Fruit fly (Drosophila melanogaster) whole organism, wandering third instar larva: Measurements from ENCODE around the gene CG13829.

Experiments used
- Abd-B ChIP-seq: fragments of >200 bp; optimal IDR thresholded peaks from 2 replicates; lab custom pipeline; 2017; ENCODE audit warnings: missing biosample characterization, missing genetic modification characterization
- CrebA ChIP-seq: fragments of 200-800 bp; sonication (Bioruptor generic); optimal IDR thresholded peaks from 2 replicates; lab custom pipeline; 2016; ENCODE audit warnings: missing biosample characterization, mild to moderate bottlenecking, missing genetic modification characterization, borderline replicate concordance
- Dfd ChIP-seq: fragments of >200 bp; optimal IDR thresholded peaks from 2 replicates; lab custom pipeline; 2017; ENCODE audit warnings: missing biosample characterization, missing genetic modification characterization
- Hnf4 ChIP-seq: fragments of 200-800 bp; sonication (Bioruptor generic); optimal IDR thresholded peaks from 2 replicates; lab custom pipeline; 2016; ENCODE audit warnings: missing biosample characterization, mild to moderate bottlenecking, missing genetic modification characterization
- Hr83 ChIP-seq: fragments of 200-300 bp; sonication (Bioruptor generic); optimal IDR thresholded peaks from 2 replicates; lab custom pipeline; 2016; ENCODE audit warnings: missing biosample characterization, mild to moderate bottlenecking, missing genetic modification characterization, moderate library complexity; ENCODE audit not compliant: poor library complexity, severe bottlenecking
- Mio ChIP-seq: sonication (Bioruptor generic); optimal IDR thresholded peaks from 2 replicates; lab custom pipeline; 2016; ENCODE audit warnings: missing biosample characterization, missing genetic modification characterization
- Myc ChIP-seq: fragments of >200 bp; optimal IDR thresholded peaks from 2 replicates; lab custom pipeline; 2017
- N ChIP-seq: fragments of >200 bp; optimal IDR thresholded peaks from 2 replicates; lab custom pipeline; 2018; ENCODE audit warnings: missing biosample characterization, missing external identifiers, missing genetic modification characterization
- Rel ChIP-seq, 2 experiments: fragments of 200-800 bp; sonication (Bioruptor generic) in 1 of 2; optimal IDR thresholded peaks; 2 replicates in 1 of 2; 3 replicates in 1 of 2; lab custom pipeline; 2016 to 2019; ENCODE audit warnings: mild to moderate bottlenecking in 2 of 2, missing biosample characterization in 2 of 2, missing genetic modification characterization in 2 of 2, moderate library complexity in 1 of 2
- Vsx2 ChIP-seq: fragments of 200-300, 225-300 bp; sonication (Bioruptor generic); optimal IDR thresholded peaks from 2 replicates; lab custom pipeline; 2018; ENCODE audit warnings: missing biosample characterization, missing genetic modification characterization; ENCODE audit not compliant: partially characterized antibody
- br ChIP-seq: fragments of 200-800 bp; sonication (Bioruptor generic); optimal IDR thresholded peaks from 2 replicates; lab custom pipeline; 2016; ENCODE audit warnings: missing biosample characterization, missing genetic modification characterization
- brk ChIP-seq: fragments of 200-800 bp; sonication (Bioruptor generic); optimal IDR thresholded peaks from 2 replicates; lab custom pipeline; 2016; ENCODE audit warnings: missing biosample characterization, mild to moderate bottlenecking, missing genetic modification characterization
- dl ChIP-seq, 2 experiments: fragments of 175-275, 200-275 bp in 1 of 2; fragments of 200-275 bp in 1 of 2; sonication (Bioruptor generic); optimal IDR thresholded peaks; lab custom pipeline; 2018; ENCODE audit warnings: mild to moderate bottlenecking in 2 of 2, missing biosample characterization in 2 of 2, missing genetic modification characterization in 2 of 2, moderate library complexity in 2 of 2; ENCODE audit not compliant: partially characterized antibody in 2 of 2, insufficient read depth in 1 of 2
- dmrt93B ChIP-seq: fragments of 200-800 bp; sonication (Bioruptor generic); optimal IDR thresholded peaks from 2 replicates; lab custom pipeline; 2018; ENCODE audit warnings: missing biosample characterization, mild to moderate bottlenecking, missing genetic modification characterization
- dsf ChIP-seq: sonication (Bioruptor generic); optimal IDR thresholded peaks from 2 replicates; lab custom pipeline; 2016; ENCODE audit warnings: missing biosample characterization, missing genetic modification characterization, borderline replicate concordance
- ey ChIP-seq: fragments of 200-800 bp; sonication (Bioruptor generic); optimal IDR thresholded peaks from 2 replicates; lab custom pipeline; 2016; ENCODE audit warnings: missing biosample characterization, missing genetic modification characterization
- foxo ChIP-seq, 2 experiments: fragments of 200-800 bp; sonication (Bioruptor generic); optimal IDR thresholded peaks; 2 replicates in 1 of 2; 3 replicates in 1 of 2; lab custom pipeline; 2016 to 2017; ENCODE audit warnings: missing biosample characterization in 2 of 2, missing genetic modification characterization in 2 of 2
- h ChIP-seq: fragments of 200-800 bp; sonication (Bioruptor generic); optimal IDR thresholded peaks from 3 replicates; lab custom pipeline; 2016; ENCODE audit warnings: missing biosample characterization, mild to moderate bottlenecking, missing genetic modification characterization
- jim ChIP-seq: fragments of 175-275, 200-325 bp; sonication (Bioruptor generic); optimal IDR thresholded peaks from 2 replicates; lab custom pipeline; 2016; ENCODE audit warnings: missing biosample characterization, mild to moderate bottlenecking, missing genetic modification characterization
- lola ChIP-seq: fragments of >200 bp; optimal IDR thresholded peaks from 2 replicates; lab custom pipeline; 2017; ENCODE audit warnings: missing biosample characterization, missing genetic modification characterization
- pan ChIP-seq: fragments of >200 bp; optimal IDR thresholded peaks from 2 replicates; lab custom pipeline; 2017
- psq ChIP-seq: fragments of 200-800 bp; sonication (Bioruptor generic); optimal IDR thresholded peaks from 3 replicates; lab custom pipeline; 2017; ENCODE audit warnings: missing biosample characterization, mild to moderate bottlenecking, missing genetic modification characterization, moderate library complexity
- sv ChIP-seq: fragments of 200-800 bp; sonication (Bioruptor generic); optimal IDR thresholded peaks from 3 replicates; lab custom pipeline; 2016; ENCODE audit warnings: missing biosample characterization, missing genetic modification characterization
- usp ChIP-seq: fragments of >200 bp; optimal IDR thresholded peaks from 2 replicates; lab custom pipeline; 2017; ENCODE audit warnings: missing biosample characterization, missing genetic modification characterization

CG13829 gene

dm6 chr3R:23171867-23172266, 10.7 kb upstream of the CG13829 start:
- TF ChIP-seq Rel (GFP tag; optimal IDR thresholded peaks at IDR 0.05; lab: Kevin White, UChicago), result no peak
- TF ChIP-seq Rel (tag; optimal IDR thresholded peaks at IDR 0.05; lab: Kevin White, UChicago), result peak; percentile 81
- TF ChIP-seq Hr83 (GFP tag; lab: Kevin White, UChicago), result no peak
- peak; percentile 39 for TF ChIP-seq h (GFP tag; lab: Kevin White, UChicago)
- no peak for TF ChIP-seq usp (GFP tag; lab: Kevin White, UChicago)
- TF ChIP-seq Vsx2 (GFP tag; lab: Kevin White, UChicago), result peak; percentile 26

dm6 chr3R:23170335-23170734, 9.2 kb upstream of the CG13829 start:
- TF ChIP-seq dmrt93B (GFP tag; lab: Kevin White, UChicago) (no peak), br (GFP tag; lab: Kevin White, UChicago) (no peak), Rel (GFP tag; optimal IDR thresholded peaks at IDR 0.05; lab: Kevin White, UChicago) (no peak), Rel (tag; optimal IDR thresholded peaks at IDR 0.05; lab: Kevin White, UChicago) (no peak), Hnf4 (GFP tag; lab: Kevin White, UChicago) (no peak), Mio (GFP tag; lab: Kevin White, UChicago) (no peak), Hr83 (GFP tag; lab: Kevin White, UChicago) (no peak), pan (lab: Kevin White, UChicago) (no peak), dl (GFP tag; optimal IDR thresholded peaks at IDR 0.05; lab: Kevin White, UChicago; ENCODE audit: insufficient read depth in 1 of 2, partially characterized antibody in 2 of 2) (no peak), Vsx2 (GFP tag; lab: Kevin White, UChicago) (no peak), CrebA (GFP tag; lab: Kevin White, UChicago) (no peak), jim (GFP tag; lab: Kevin White, UChicago) (no peak), foxo (GFP tag; optimal IDR thresholded peaks at IDR 0.05; lab: Kevin White, UChicago) (no peak), Myc (lab: Kevin White, UChicago) (no peak), dsf (GFP tag; lab: Kevin White, UChicago) (no peak), lola (GFP tag; lab: Kevin White, UChicago) (no peak), ey (no peak), brk (GFP tag; lab: Kevin White, UChicago) (no peak)

dm6 chr3R:23167507-23168324, 6.6 kb upstream of the CG13829 start, which contains the start of gene Irk1:
TSS of gene Irk1 (plus strand) at chr3R:23168317.
- peak; percentile 31 for TF ChIP-seq Dfd (GFP tag; lab: Kevin White, UChicago)
- peak; percentile 31 for TF ChIP-seq h (GFP tag; lab: Kevin White, UChicago)
- TF ChIP-seq lola (GFP tag; lab: Kevin White, UChicago), result no peak
- no peak for TF ChIP-seq brk (GFP tag; lab: Kevin White, UChicago)
- TF ChIP-seq foxo (GFP tag; optimal IDR thresholded peaks at IDR 0.05; lab: Kevin White, UChicago), result peak in 1 of 2 experiments; percentile 26
- TF ChIP-seq psq (GFP tag; lab: Kevin White, UChicago), result no peak
- TF ChIP-seq ey, result peak; percentile 4

- TF ChIP-seq sv (GFP tag; lab: Kevin White, UChicago), result no peak
- no peak for TF ChIP-seq Myc (lab: Kevin White, UChicago)
- TF ChIP-seq Vsx2 (GFP tag; lab: Kevin White, UChicago), result peak; percentile 90
- TF ChIP-seq Abd-B (GFP tag; lab: Kevin White, UChicago), result no peak
Observed at dm6 chr3R:23164630-23165029, 3.5 kb upstream of the CG13829 start.

- TF ChIP-seq br (GFP tag; lab: Kevin White, UChicago) (no peak), psq (GFP tag; lab: Kevin White, UChicago) (no peak), h (GFP tag; lab: Kevin White, UChicago) (peak; percentile 37), Mio (GFP tag; lab: Kevin White, UChicago) (no peak), N (no peak)
- TF ChIP-seq, all 38 proteins: peak for 1
Observed at dm6 chr3R:23164134-23164533, 3.0 kb upstream of the CG13829 start.

- TF ChIP-seq foxo (GFP tag; optimal IDR thresholded peaks at IDR 0.05; lab: Kevin White, UChicago), result peak in 1 of 2 experiments; percentile 10
- no peak for TF ChIP-seq ey
- TF ChIP-seq dmrt93B (GFP tag; lab: Kevin White, UChicago), result no peak
Observed at dm6 chr3R:23159289-23159956, 1.7 kb downstream of the CG13829 start, which contains the start of gene VhaAC39-2. TSS of gene VhaAC39-2 (minus strand) at chr3R:23159316.
